Worm (Caenorhabditis elegans) whole organism, L1 larva: ENCODE results near the gene abch-1.

Experiments
- aly-2 ChIP-seq: fragments of 150-350 bp; optimal IDR thresholded peaks from 2 replicates; lab custom pipeline; 2014; ENCODE audit warnings: missing biosample characterization, missing genetic modification characterization
- ceh-82 ChIP-seq, 3 experiments: fragments of 150-350 bp in 1 of 3; sonication (generic microtip) in 2 of 3; optimal IDR thresholded peaks; 2 replicates each; lab custom pipeline; 2014 to 2017; ENCODE audit warnings: missing biosample characterization in 3 of 3, missing genetic modification characterization in 3 of 3
- efl-1 ChIP-seq, 4 experiments: fragments of 150-350 bp; optimal IDR thresholded peaks in 3 of 4; peaks in 1 of 4; 1 replicate in 1 of 4; 2 replicates in 3 of 4; lab custom pipeline; 2014; ENCODE audit warnings: missing biosample characterization in 2 of 4, missing genetic modification characterization in 2 of 4, missing genetic modification reagents in 2 of 4
- elt-3 ChIP-seq, 6 experiments: fragments of 150-350 bp in 1 of 6; sonication (generic microtip); optimal IDR thresholded peaks; 2 replicates each; lab custom pipeline; 2017 to 2018; ENCODE audit warnings: missing biosample characterization in 6 of 6, missing genetic modification characterization in 6 of 6, inconsistent platforms in 1 of 6
- jun-1 ChIP-seq: fragments of 150-350 bp; optimal IDR thresholded peaks from 2 replicates; lab custom pipeline; 2014; ENCODE audit warnings: missing biosample characterization, missing genetic modification reagents, missing genetic modification characterization
- mdl-1 ChIP-seq, 2 experiments: fragments of 150-350 bp; optimal IDR thresholded peaks; 2 replicates each; lab custom pipeline; 2014 to 2017; ENCODE audit warnings: missing biosample characterization in 2 of 2, missing genetic modification characterization in 2 of 2, inconsistent platforms in 1 of 2
- nhr-11 ChIP-seq: fragments of 150-350 bp; optimal IDR thresholded peaks from 2 replicates; lab custom pipeline; 2014; ENCODE audit warnings: missing biosample characterization, missing genetic modification characterization
- nhr-237 ChIP-seq: fragments of 150-350 bp; optimal IDR thresholded peaks from 2 replicates; lab custom pipeline; 2014; ENCODE audit warnings: missing biosample characterization, missing genetic modification characterization
- skn-1 ChIP-seq: fragments of 150-350 bp; optimal IDR thresholded peaks from 2 replicates; lab custom pipeline; 2014; ENCODE audit warnings: missing biosample characterization, missing genetic modification characterization
- snpc-4 ChIP-seq: fragments of 150-350 bp; optimal IDR thresholded peaks from 2 replicates; lab custom pipeline; 2014; ENCODE audit warnings: missing biosample characterization, missing genetic modification characterization
- tbx-2 ChIP-seq: sonication (generic microtip); optimal IDR thresholded peaks from 2 replicates; lab custom pipeline; 2016; ENCODE audit warnings: missing genetic modification characterization, missing compliant biosample characterization
- unc-30 ChIP-seq: sonication (generic microtip); optimal IDR thresholded peaks from 2 replicates; lab custom pipeline; 2017; ENCODE audit warnings: missing biosample characterization, missing genetic modification characterization

DNA sequence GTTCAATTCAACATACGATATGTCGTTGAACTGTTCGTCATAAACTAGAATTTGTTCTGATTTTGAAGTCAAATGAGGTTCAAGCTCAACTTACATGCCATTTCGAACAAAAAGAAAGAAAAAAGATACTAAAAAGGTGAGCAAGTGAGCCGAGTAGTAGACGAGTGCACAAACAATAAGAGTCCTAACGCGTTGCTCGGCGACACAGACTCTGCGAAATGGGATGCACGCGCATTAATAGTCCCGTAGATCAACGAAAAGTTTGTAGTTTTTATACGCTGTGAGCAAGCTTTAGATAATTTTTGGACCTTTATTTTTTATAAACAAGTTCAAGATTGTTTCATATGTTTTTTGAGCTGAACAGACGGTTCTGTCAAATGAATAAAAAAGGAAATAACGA lies 2.8 kb downstream of the abch-1 start, which contains the start of gene C56E6.4:
- TF ChIP-seq snpc-4 (tag; lab: Kevin White, UChicago), result no peak
- no peak for TF ChIP-seq nhr-237 (tag; lab: Kevin White, UChicago)
- TF ChIP-seq ceh-82 (tag; optimal IDR thresholded peaks at IDR 0.05; lab: Kevin White, UChicago), result no peak
- no peak for TF ChIP-seq skn-1 (tag; lab: Kevin White, UChicago)
- TF ChIP-seq efl-1 (optimal IDR thresholded peaks at IDR 0.05; lab: Kevin White, UChicago), result no peak
- no peak for TF ChIP-seq efl-1 (GFP tag; optimal IDR thresholded peaks at IDR 0.05 in 1 of 2; lab: Kevin White, UChicago)
- TF ChIP-seq elt-3 (tag; optimal IDR thresholded peaks at IDR 0.05; lab: Kevin White, UChicago), result no peak
- no peak for TF ChIP-seq aly-2 (tag; lab: Kevin White, UChicago)
- no peak for TF ChIP-seq mdl-1 (tag; optimal IDR thresholded peaks at IDR 0.05; lab: Kevin White, UChicago)
- no peak for TF ChIP-seq tbx-2 (tag; lab: Kevin White, UChicago)
- TF ChIP-seq jun-1 (tag; lab: Kevin White, UChicago), result no peak
- no peak for TF ChIP-seq nhr-11 (tag; lab: Kevin White, UChicago)
- no peak for TF ChIP-seq unc-30 (tag; lab: Kevin White, UChicago)
